In genomic region chrII:9356723-9357122, ce11 we compare ENCODE assay signal across 4 worm cellular contexts.
TF ChIP-seq lines count a peak whose summit lies in the region.

No protein-coding gene starts in this region.

TF ChIP-seq in whole organism, L2 larva, 48 proteins besides CTCF, POLR2A, EP300 and RAD21 (continued from another document):
- TF ChIP-seq ZK546.5 (tag; optimal IDR thresholded peaks at IDR 0.05; lab: Kevin White, UChicago), result no peak
- no peak for TF ChIP-seq nhr-11 (tag; optimal IDR thresholded peaks at IDR 0.05; lab: Kevin White, UChicago)
- no peak for TF ChIP-seq Y55F3AM.14 (GFP tag; optimal IDR thresholded peaks at IDR 0.05; lab: Kevin White, UChicago)
- no peak for TF ChIP-seq ztf-11 (tag; optimal IDR thresholded peaks at IDR 0.05; lab: Kevin White, UChicago)
- no peak for TF ChIP-seq skn-1 (tag; optimal IDR thresholded peaks at IDR 0.05; lab: Kevin White, UChicago)
- TF ChIP-seq blmp-1 (tag; optimal IDR thresholded peaks at IDR 0.05; lab: Kevin White, UChicago; ENCODE audit: insufficient read depth), result peak; percentile 58
- peak; percentile 52 for TF ChIP-seq C34F6.9 (tag; optimal IDR thresholded peaks at IDR 0.05; lab: Kevin White, UChicago)
- TF ChIP-seq fos-1 (tag; optimal IDR thresholded peaks at IDR 0.05; lab: Kevin White, UChicago), result peak; percentile 45
- peak; percentile 44 to 58 for TF ChIP-seq mdl-1 (tag; optimal IDR thresholded peaks at IDR 0.05; lab: Kevin White, UChicago)
- no peak for TF ChIP-seq ztf-4 (tag; optimal IDR thresholded peaks at IDR 0.05; lab: Kevin White, UChicago)
- no peak for TF ChIP-seq mbf-1 (tag; optimal IDR thresholded peaks at IDR 0.05; lab: Kevin White, UChicago)
- no peak for TF ChIP-seq nhr-237 (tag; optimal IDR thresholded peaks at IDR 0.05; lab: Kevin White, UChicago)
- TF ChIP-seq ztf-1 (GFP tag; conservative IDR thresholded peaks at IDR 0.05; lab: Robert Waterston, UW), result no peak
- TF ChIP-seq unc-39 (tag; optimal IDR thresholded peaks at IDR 0.05; lab: Kevin White, UChicago), result no peak
- TF ChIP-seq sem-4 (tag; optimal IDR thresholded peaks at IDR 0.05; lab: Kevin White, UChicago), result peak; percentile 57
- TF ChIP-seq elt-3 (tag; optimal IDR thresholded peaks at IDR 0.05; lab: Kevin White, UChicago), result no peak
- no peak for TF ChIP-seq mab-5 (tag; optimal IDR thresholded peaks at IDR 0.05; lab: Kevin White, UChicago)
- no peak for TF ChIP-seq nhr-77 (tag; optimal IDR thresholded peaks at IDR 0.05; lab: Kevin White, UChicago)
- peak; percentile 72 for TF ChIP-seq F13H6.1 (tag; optimal IDR thresholded peaks at IDR 0.05; lab: Kevin White, UChicago)
- no peak for TF ChIP-seq snpc-4 (tag; optimal IDR thresholded peaks at IDR 0.05; lab: Kevin White, UChicago)
- TF ChIP-seq unc-62 (GFP tag; optimal IDR thresholded peaks at IDR 0.05; lab: Kevin White, UChicago), result no peak
- no peak for TF ChIP-seq nhr-10 (tag; optimal IDR thresholded peaks at IDR 0.05; lab: Kevin White, UChicago)
- peak; percentile 17 for TF ChIP-seq zag-1 (tag; optimal IDR thresholded peaks at IDR 0.05; lab: Kevin White, UChicago)
- TF ChIP-seq elt-1 (tag; optimal IDR thresholded peaks at IDR 0.05; lab: Kevin White, UChicago), result no peak
- no peak for TF ChIP-seq alr-1 (tag; optimal IDR thresholded peaks at IDR 0.05; lab: Kevin White, UChicago)

TF ChIP-seq in whole organism, L4 larva, 104 proteins besides CTCF, POLR2A, EP300 and RAD21 (continued from another document):
- TF ChIP-seq pha-4 (GFP tag; IDR thresholded peaks at IDR 0.05; lab: Robert Waterston, UW) (0 out of 2 replicates have a peak, but pooled peaks have one; percentile 30), pha-4 (tag; optimal IDR thresholded peaks at IDR 0.05; lab: Kevin White, UChicago) (no peak), dpl-1 (GFP tag; optimal IDR thresholded peaks at IDR 0.05; lab: Kevin White, UChicago) (peak; percentile 19), spr-3 (GFP tag; optimal IDR thresholded peaks at IDR 0.05; lab: Kevin White, UChicago) (no peak), sdz-12 (GFP tag; optimal IDR thresholded peaks at IDR 0.05; lab: Kevin White, UChicago) (no peak), T26A8.4 (GFP tag; IDR thresholded peaks at IDR 0.05; lab: Robert Waterston, UW) (0 out of 2 replicates have a peak, but pooled peaks have one; percentile 30), pqm-1 (tag; optimal IDR thresholded peaks at IDR 0.05; lab: Kevin White, UChicago) (no peak), lsy-2 (tag; optimal IDR thresholded peaks at IDR 0.05; lab: Kevin White, UChicago) (peak in 1 of 2 experiments; percentile 47), egl-43 (GFP tag; IDR thresholded peaks at IDR 0.05; lab: Robert Waterston, UW) (peak; percentile 53; the same call in 1 of the 2 replicates), mdl-1 (tag; optimal IDR thresholded peaks at IDR 0.05; lab: Kevin White, UChicago) (peak in 1 of 2 experiments; percentile 72), rbr-2 (tag; optimal IDR thresholded peaks at IDR 0.05; lab: Kevin White, UChicago) (no peak), daf-19 (GFP tag; conservative IDR thresholded peaks at IDR 0.05; lab: Robert Waterston, UW) (no peak), hlh-30 (tag; optimal IDR thresholded peaks at IDR 0.05; lab: Kevin White, UChicago; ENCODE audit: insufficient read depth) (peak; percentile 57), jun-1 (tag; optimal IDR thresholded peaks at IDR 0.05; lab: Kevin White, UChicago) (no peak), mxl-3 (GFP tag; optimal IDR thresholded peaks at IDR 0.05; lab: Kevin White, UChicago) (peak; percentile 90), tag-97 (GFP tag; IDR thresholded peaks at IDR 0.05; lab: Robert Waterston, UW) (no peak), ceh-44 (GFP tag; IDR thresholded peaks at IDR 0.05; lab: Robert Waterston, UW) (no peak), hif-1 (tag; optimal IDR thresholded peaks at IDR 0.05; lab: Kevin White, UChicago) (peak in 1 of 2 experiments; percentile 56), arid-1 (GFP tag; conservative IDR thresholded peaks at IDR 0.05; lab: Robert Waterston, UW) (no peak), nhr-25 (tag; optimal IDR thresholded peaks at IDR 0.05; lab: Kevin White, UChicago; ENCODE audit: borderline replicate concordance, insufficient read depth) (peak; percentile 21), aly-2 (tag; optimal IDR thresholded peaks at IDR 0.05; lab: Kevin White, UChicago) (no peak), skn-1 (tag; optimal IDR thresholded peaks at IDR 0.05; lab: Kevin White, UChicago) (no peak), dmd-8 (GFP tag; IDR thresholded peaks at IDR 0.05; lab: Robert Waterston, UW) (no peak), hlh-11 (tag; optimal IDR thresholded peaks at IDR 0.05; lab: Kevin White, UChicago) (peak; percentile 76), ctbp-1 (GFP tag; IDR thresholded peaks at IDR 0.05; lab: Robert Waterston, UW) (no peak), tra-1 (GFP tag; IDR thresholded peaks at IDR 0.05; lab: Robert Waterston, UW) (no peak), nhr-237 (tag; optimal IDR thresholded peaks at IDR 0.05; lab: Kevin White, UChicago) (no peak), snpc-1.2 (GFP tag; IDR thresholded peaks at IDR 0.05; lab: Robert Waterston, UW) (no peak), ceh-28 (tag; optimal IDR thresholded peaks at IDR 0.05; lab: Kevin White, UChicago) (no peak), hmg-1.1 (GFP tag; IDR thresholded peaks at IDR 0.05; lab: Robert Waterston, UW) (peak; percentile 78), lin-38 (GFP tag; IDR thresholded peaks at IDR 0.05; lab: Robert Waterston, UW) (peak; percentile 35; the same call in 1 of the 2 replicates), ztf-7 (tag; optimal IDR thresholded peaks at IDR 0.05; lab: Kevin White, UChicago) (peak; percentile 1), ZK337.2 (GFP tag; IDR thresholded peaks at IDR 0.05; lab: Robert Waterston, UW) (no peak), nhr-11 (tag; optimal IDR thresholded peaks at IDR 0.05; lab: Kevin White, UChicago) (peak; percentile 7)

TF ChIP-seq in whole organism, late embryonic, 69 proteins besides CTCF, POLR2A, EP300 and RAD21 (continued from another document):
- TF ChIP-seq mec-3 (tag; optimal IDR thresholded peaks at IDR 0.05; lab: Kevin White, UChicago; ENCODE audit: borderline replicate concordance), result no peak
- no peak for TF ChIP-seq gmeb-2 (tag; optimal IDR thresholded peaks at IDR 0.05; lab: Kevin White, UChicago)
- no peak for TF ChIP-seq nhr-11 (tag; optimal IDR thresholded peaks at IDR 0.05; lab: Kevin White, UChicago)
- TF ChIP-seq unc-55 (GFP tag; optimal IDR thresholded peaks at IDR 0.05; lab: Kevin White, UChicago), result peak; percentile 18
- TF ChIP-seq pha-4 (tag; optimal IDR thresholded peaks at IDR 0.05; lab: Kevin White, UChicago), result no peak
- no peak for TF ChIP-seq madf-2 (tag; optimal IDR thresholded peaks at IDR 0.05; lab: Kevin White, UChicago)
- TF ChIP-seq pros-1 (tag; optimal IDR thresholded peaks at IDR 0.05; lab: Kevin White, UChicago), result no peak
- TF ChIP-seq ref-2 (tag; optimal IDR thresholded peaks at IDR 0.05; lab: Kevin White, UChicago), result peak; percentile 30
- peak; percentile 74 for TF ChIP-seq ceh-18 (tag; optimal IDR thresholded peaks at IDR 0.05; lab: Kevin White, UChicago)
- TF ChIP-seq odd-2 (tag; optimal IDR thresholded peaks at IDR 0.05; lab: Kevin White, UChicago), result no peak
- no peak for TF ChIP-seq sox-4 (tag; optimal IDR thresholded peaks at IDR 0.05; lab: Kevin White, UChicago)
- no peak for TF ChIP-seq hlh-15 (tag; optimal IDR thresholded peaks at IDR 0.05; lab: Kevin White, UChicago)
- TF ChIP-seq K02D7.2 (tag; optimal IDR thresholded peaks at IDR 0.05; lab: Kevin White, UChicago), result no peak
- no peak for TF ChIP-seq fkh-10 (GFP tag; optimal IDR thresholded peaks at IDR 0.05; lab: Kevin White, UChicago)
- TF ChIP-seq ceh-2 (tag; optimal IDR thresholded peaks at IDR 0.05; lab: Kevin White, UChicago), result no peak
- no peak for TF ChIP-seq ceh-6 (GFP tag; optimal IDR thresholded peaks at IDR 0.05; lab: Kevin White, UChicago)
- TF ChIP-seq hlh-13 (GFP tag; optimal IDR thresholded peaks at IDR 0.05; lab: Kevin White, UChicago), result no peak
- no peak for TF ChIP-seq ama-1 (optimal IDR thresholded peaks at IDR 0.05; lab: Kevin White, UChicago)
- TF ChIP-seq tbx-7 (tag; optimal IDR thresholded peaks at IDR 0.05; lab: Kevin White, UChicago), result no peak
- no peak for TF ChIP-seq ceh-45 (GFP tag; IDR thresholded peaks at IDR 0.05; lab: Robert Waterston, UW)
- TF ChIP-seq zip-5 (tag; optimal IDR thresholded peaks at IDR 0.05; lab: Kevin White, UChicago), result no peak
- no peak for TF ChIP-seq unc-86 (tag; optimal IDR thresholded peaks at IDR 0.05; lab: Kevin White, UChicago)
- peak; percentile 54 for TF ChIP-seq hlh-30 (tag; optimal IDR thresholded peaks at IDR 0.05; lab: Kevin White, UChicago; ENCODE audit: insufficient read depth)
- no peak for TF ChIP-seq npax-4 (tag; optimal IDR thresholded peaks at IDR 0.05; lab: Kevin White, UChicago)
- TF ChIP-seq dve-1 (tag; optimal IDR thresholded peaks at IDR 0.05; lab: Kevin White, UChicago), result peak; percentile 2
- no peak for TF ChIP-seq C08G9.2 (tag; optimal IDR thresholded peaks at IDR 0.05; lab: Kevin White, UChicago)
- no peak for TF ChIP-seq T23F11.4 (GFP tag; optimal IDR thresholded peaks at IDR 0.05; lab: Kevin White, UChicago)
- TF ChIP-seq ttx-3 (tag; optimal IDR thresholded peaks at IDR 0.05; lab: Kevin White, UChicago), result no peak
- TF ChIP-seq syd-9 (tag; optimal IDR thresholded peaks at IDR 0.05; lab: Kevin White, UChicago), result no peak
- TF ChIP-seq rnt-1 (tag; optimal IDR thresholded peaks at IDR 0.05; lab: Kevin White, UChicago), result no peak
- peak; percentile 12 for TF ChIP-seq ceh-22 (tag; optimal IDR thresholded peaks at IDR 0.05; lab: Kevin White, UChicago)
- no peak for TF ChIP-seq Y22D7AL.16 (tag; optimal IDR thresholded peaks at IDR 0.05; lab: Kevin White, UChicago)
- TF ChIP-seq ceh-48 (tag; optimal IDR thresholded peaks at IDR 0.05; lab: Kevin White, UChicago), result no peak
- TF ChIP-seq K09A11.1 (tag; optimal IDR thresholded peaks at IDR 0.05; lab: Kevin White, UChicago; ENCODE audit: insufficient read depth), result no peak
- TF ChIP-seq sdc-2 (tag; optimal IDR thresholded peaks at IDR 0.05; lab: Kevin White, UChicago), result no peak
- 0 out of 2 replicates have a peak, but pooled peaks have one; percentile 18 for TF ChIP-seq unc-3 (GFP tag; conservative IDR thresholded peaks at IDR 0.05; lab: Robert Waterston, UW)
- no peak for TF ChIP-seq unc-3 (tag; optimal IDR thresholded peaks at IDR 0.05; lab: Kevin White, UChicago)
- TF ChIP-seq eyg-1 (tag; optimal IDR thresholded peaks at IDR 0.05; lab: Kevin White, UChicago), result no peak
- peak; percentile 55 for TF ChIP-seq ceh-34 (tag; optimal IDR thresholded peaks at IDR 0.05; lab: Kevin White, UChicago)
- TF ChIP-seq C38D4.7 (GFP tag; optimal IDR thresholded peaks at IDR 0.05; lab: Kevin White, UChicago), result no peak
- TF ChIP-seq ets-4 (tag; optimal IDR thresholded peaks at IDR 0.05; lab: Kevin White, UChicago), result no peak
- TF ChIP-seq che-1 (tag; optimal IDR thresholded peaks at IDR 0.05; lab: Kevin White, UChicago), result no peak
- TF ChIP-seq ceh-14 (tag; optimal IDR thresholded peaks at IDR 0.05; lab: Kevin White, UChicago), result no peak

TF ChIP-seq in whole organism, mixed stage, embryonic, 35 proteins besides CTCF, POLR2A, EP300 and RAD21 (continued from another document):
- TF ChIP-seq lin-13 (tag; optimal IDR thresholded peaks at IDR 0.05; lab: Kevin White, UChicago) (peak; percentile 43), nhr-237 (tag; optimal IDR thresholded peaks at IDR 0.05; lab: Kevin White, UChicago) (peak; percentile 7), mab-5 (tag; optimal IDR thresholded peaks at IDR 0.05; lab: Kevin White, UChicago) (no peak), elt-3 (tag; optimal IDR thresholded peaks at IDR 0.05; lab: Kevin White, UChicago) (no peak)
